Fruit fly (Drosophila melanogaster): ENCODE data around the gene CG34241.

Gene CG34241

dm6 chr3L:12139232-12139698, 11.5 kb downstream of the CG34241 start (continued):
- TF ChIP-seq CG9437 (GFP tag; optimal IDR thresholded peaks at IDR 0.05) (peak; percentile 36), gem (tag; optimal IDR thresholded peaks at IDR 0.05) (peak; percentile 75), CG18476 (GFP tag; optimal IDR thresholded peaks at IDR 0.05) (no peak), emc (GFP tag; optimal IDR thresholded peaks at IDR 0.05) (no peak), CG6854 (GFP tag; optimal IDR thresholded peaks at IDR 0.05) (peak; percentile 34), trem (tag; optimal IDR thresholded peaks at IDR 0.05) (no peak), Mrtf (GFP tag; IDR thresholded peaks at IDR 0.05) (no peak), tin (GFP tag; optimal IDR thresholded peaks at IDR 0.05) (peak; percentile 45), Fer2 (tag; optimal IDR thresholded peaks at IDR 0.05) (no peak), CG33557 (GFP tag; optimal IDR thresholded peaks at IDR 0.05) (peak; percentile 2), ATbp (GFP tag; optimal IDR thresholded peaks at IDR 0.05) (peak; percentile 49), croc (GFP tag; conservative IDR thresholded peaks at IDR 0.05) (no peak), mirr (GFP tag; optimal IDR thresholded peaks at IDR 0.05) (peak; percentile 0), CG6689 (GFP tag; IDR thresholded peaks at IDR 0.05) (peak; percentile 59), ssp (GFP tag; IDR thresholded peaks at IDR 0.05) (peak; percentile 45; the same call in 1 of the 2 replicates), CG17829 (tag; optimal IDR thresholded peaks at IDR 0.05) (peak; percentile 28), CG10274 (GFP tag; optimal IDR thresholded peaks at IDR 0.05) (peak; percentile 34), otp (GFP tag; IDR thresholded peaks at IDR 0.05) (no peak), CG14667 (GFP tag; IDR thresholded peaks at IDR 0.05) (no peak), tx (GFP tag; optimal IDR thresholded peaks at IDR 0.05) (peak; percentile 28), CG8944 (GFP tag; optimal IDR thresholded peaks at IDR 0.05) (peak; percentile 41), Poxn (GFP tag; IDR thresholded peaks at IDR 0.05) (no peak), gro (GFP tag; optimal IDR thresholded peaks at IDR 0.05) (peak; percentile 56), CG4424 (GFP tag; optimal IDR thresholded peaks at IDR 0.05) (peak; percentile 44), CG17385 (GFP tag; optimal IDR thresholded peaks at IDR 0.05) (peak; percentile 52), CG18262 (tag; optimal IDR thresholded peaks at IDR 0.05) (peak; percentile 44), hbn (GFP tag; IDR thresholded peaks at IDR 0.05; ENCODE audit: partially characterized antibody) (no peak), CrebB (tag; optimal IDR thresholded peaks at IDR 0.05) (peak; percentile 7), ftz-f1 (GFP tag; optimal IDR thresholded peaks at IDR 0.05) (no peak), fd102C (GFP tag; optimal IDR thresholded peaks at IDR 0.05) (no peak), klu (GFP tag; IDR thresholded peaks at IDR 0.05) (no peak), oc (tag; optimal IDR thresholded peaks at IDR 0.05) (no peak), CG4854 (GFP tag; optimal IDR thresholded peaks at IDR 0.05) (no peak), fru (optimal IDR thresholded peaks at IDR 0.05) (no peak), vvl (GFP tag; IDR thresholded peaks at IDR 0.05) (peak; percentile 41; the same call in 1 of the 2 replicates), slbo (GFP tag; IDR thresholded peaks at IDR 0.05) (peak; percentile 58), Atf-2 (GFP tag; optimal IDR thresholded peaks at IDR 0.05) (peak; percentile 56), Meics (GFP tag; optimal IDR thresholded peaks at IDR 0.05) (peak; percentile 52), Dp (GFP tag; optimal IDR thresholded peaks at IDR 0.05) (no peak), CG7271 (tag; optimal IDR thresholded peaks at IDR 0.05) (no peak), shn (GFP tag; optimal IDR thresholded peaks at IDR 0.05) (peak; percentile 62), pb (GFP tag; optimal IDR thresholded peaks at IDR 0.05) (peak; percentile 15), hth (optimal IDR thresholded peaks at IDR 0.05) (no peak), en (GFP tag; optimal IDR thresholded peaks at IDR 0.05) (peak; percentile 27), CG16813 (GFP tag; IDR thresholded peaks at IDR 0.05; ENCODE audit: partially characterized antibody) (no peak), zfh1 (GFP tag; IDR thresholded peaks at IDR 0.05) (peak; percentile 7; the same call in 1 of the 3 replicates), CG15601 (tag; optimal IDR thresholded peaks at IDR 0.05) (peak; percentile 15), CG32532 (GFP tag; IDR thresholded peaks at IDR 0.05) (peak; percentile 57; the same call in 1 of the 2 replicates), Ada2b (GFP tag; IDR thresholded peaks at IDR 0.05) (peak; percentile 11; the same call in 1 of the 2 replicates), peb (GFP tag; IDR thresholded peaks at IDR 0.05) (0 out of 2 replicates have a peak, but pooled peaks have one; percentile 14), Fer3 (tag; optimal IDR thresholded peaks at IDR 0.05) (peak; percentile 50), chn (GFP tag; optimal IDR thresholded peaks at IDR 0.05) (peak; percentile 46)
